Worm (Caenorhabditis elegans) whole organism, L4 larva: ENCODE results near the gene nlp-51.
A peak's percentile ranks its signal among the peaks of the same experiment; 100 is the strongest.

ENCODE experiments used
- F37D6.2 ChIP-seq: sonication (generic microtip); optimal IDR thresholded peaks from 2 replicates; lab custom pipeline; 2016; ENCODE audit warnings: mild to moderate bottlenecking, missing genetic modification characterization, missing compliant biosample characterization
- F44E2.7 ChIP-seq: fragments of 200-800 bp; sonication (Bioruptor generic); IDR thresholded peaks from 2 replicates; pipeline ENCODE4 v2.1.2; 2022; ENCODE audit warnings: missing genetic modification characterization, missing compliant biosample characterization
- R02D3.7 ChIP-seq: fragments of 150-350 bp; sonication (generic microtip); optimal IDR thresholded peaks from 3 replicates; lab custom pipeline; 2014; ENCODE audit warnings: missing biosample characterization, missing genetic modification characterization
- T20F7.1 ChIP-seq: fragments of 200-800 bp; sonication (Bioruptor generic); optimal IDR thresholded peaks from 2 replicates; lab custom pipeline; 2018; ENCODE audit warnings: mild to moderate bottlenecking, missing genetic modification characterization, missing compliant biosample characterization
- Y105C5A.15 ChIP-seq: fragments of 200-800 bp; sonication (Bioruptor generic); IDR thresholded peaks from 2 replicates; pipeline ENCODE4 v1.3.6; 2022; ENCODE audit warnings: missing genetic modification characterization, missing compliant biosample characterization
- ama-1 ChIP-seq: fragments of 150-350 bp; optimal IDR thresholded peaks from 2 replicates; lab custom pipeline; 2014; ENCODE audit warnings: inconsistent platforms, mixed read lengths
- attf-4 ChIP-seq: sonication (generic microtip); optimal IDR thresholded peaks from 3 replicates; lab custom pipeline; 2017; ENCODE audit warnings: missing biosample characterization, missing genetic modification characterization
- ceh-62 ChIP-seq: sonication (generic microtip); optimal IDR thresholded peaks from 2 replicates; lab custom pipeline; 2017; ENCODE audit warnings: missing biosample characterization, missing genetic modification characterization
- ces-1 ChIP-seq: fragments of 150-350 bp; sonication (generic microtip); optimal IDR thresholded peaks from 4 replicates; lab custom pipeline; 2014; ENCODE audit warnings: missing biosample characterization, missing genetic modification reagents, missing genetic modification characterization
- ctbp-1 ChIP-seq: fragments of 200-800 bp; sonication (Bioruptor generic); IDR thresholded peaks from 2 replicates; pipeline ENCODE4 v1.3.6; 2022; ENCODE audit warnings: missing genetic modification reagents, missing genetic modification characterization, missing compliant biosample characterization
- daf-16 ChIP-seq, 3 experiments: sonication (generic microtip); optimal IDR thresholded peaks; 2 replicates each; lab custom pipeline; 2016 to 2017; ENCODE audit warnings: missing genetic modification characterization in 3 of 3, missing genetic modification reagents in 3 of 3, mild to moderate bottlenecking in 2 of 3, missing compliant biosample characterization in 2 of 3, missing biosample characterization in 1 of 3, moderate library complexity in 1 of 3
- daf-19 ChIP-seq: fragments of 200-800 bp; sonication (Bioruptor generic); conservative IDR thresholded peaks from 2 replicates; pipeline ENCODE4 v1.3.6; 2022; ENCODE audit warnings: missing genetic modification characterization, missing compliant biosample characterization
- dmd-6 ChIP-seq: fragments of 200-800 bp; sonication (Bioruptor generic); IDR thresholded peaks from 2 replicates; pipeline ENCODE4 v1.3.6; 2022; ENCODE audit warnings: missing genetic modification reagents, missing genetic modification characterization, missing compliant biosample characterization
- dpl-1 ChIP-seq: fragments of 150-350 bp; optimal IDR thresholded peaks from 2 replicates; lab custom pipeline; 2014; ENCODE audit warnings: missing biosample characterization, missing genetic modification reagents, missing genetic modification characterization
- dve-1 ChIP-seq: sonication (generic microtip); optimal IDR thresholded peaks from 2 replicates; lab custom pipeline; 2017; ENCODE audit warnings: antibody characterized with exemption, mild to moderate bottlenecking, missing genetic modification characterization, missing compliant biosample characterization; ENCODE audit not compliant: insufficient read depth
- egl-27 ChIP-seq: sonication (generic microtip); optimal IDR thresholded peaks from 3 replicates; lab custom pipeline; 2017; ENCODE audit warnings: missing biosample characterization, missing genetic modification reagents, missing genetic modification characterization
- fkh-10 ChIP-seq: fragments of 150-350 bp; optimal IDR thresholded peaks from 2 replicates; lab custom pipeline; 2014; ENCODE audit warnings: missing biosample characterization, missing genetic modification reagents, missing genetic modification characterization
- hif-1 ChIP-seq, 2 experiments: sonication (generic microtip); optimal IDR thresholded peaks; 2 replicates each; lab custom pipeline; 2016 to 2017; ENCODE audit warnings: missing compliant biosample characterization in 2 of 2, missing genetic modification characterization in 2 of 2, missing genetic modification reagents in 2 of 2, missing genotype in 2 of 2, mild to moderate bottlenecking in 1 of 2
- hlh-11 ChIP-seq: fragments of 200-800 bp; sonication (Bioruptor generic); optimal IDR thresholded peaks from 2 replicates; lab custom pipeline; 2018; ENCODE audit warnings: mild to moderate bottlenecking, missing genetic modification characterization, missing compliant biosample characterization
- hlh-30 ChIP-seq: sonication (generic microtip); optimal IDR thresholded peaks from 2 replicates; lab custom pipeline; 2017; ENCODE audit warnings: antibody characterized with exemption, mild to moderate bottlenecking, missing genetic modification characterization, missing compliant biosample characterization; ENCODE audit not compliant: insufficient read depth
- lim-7 ChIP-seq: fragments of 200-800 bp; sonication (Bioruptor generic); IDR thresholded peaks from 2 replicates; pipeline ENCODE4 v1.3.6; 2022; ENCODE audit warnings: missing genetic modification characterization, missing compliant biosample characterization
- lin-13 ChIP-seq: fragments of 150-350 bp; optimal IDR thresholded peaks from 2 replicates; lab custom pipeline; 2014; ENCODE audit warnings: missing biosample characterization, missing genetic modification reagents, missing genetic modification characterization
- lin-15B ChIP-seq: fragments of 150-350 bp; sonication (generic microtip); optimal IDR thresholded peaks from 3 replicates; lab custom pipeline; 2014; ENCODE audit warnings: missing biosample characterization, missing genetic modification characterization
- lin-38 ChIP-seq: fragments of 200-800 bp; sonication (Bioruptor generic); IDR thresholded peaks from 2 replicates; pipeline ENCODE4 v1.3.6; 2022; ENCODE audit warnings: missing genetic modification reagents, missing genetic modification characterization, missing compliant biosample characterization
- lir-3 ChIP-seq: sonication (generic microtip); optimal IDR thresholded peaks from 2 replicates; lab custom pipeline; 2016; ENCODE audit warnings: mild to moderate bottlenecking, missing genetic modification characterization, missing compliant biosample characterization
- lsy-2 ChIP-seq, 2 experiments: fragments of 150-350 bp in 1 of 2; sonication (generic microtip) in 1 of 2; optimal IDR thresholded peaks; 2 replicates each; lab custom pipeline; 2014 to 2017; ENCODE audit warnings: missing biosample characterization in 2 of 2, missing genetic modification characterization in 2 of 2
- mdl-1 ChIP-seq, 2 experiments: fragments of 150-350 bp in 1 of 2; sonication (generic microtip) in 1 of 2; optimal IDR thresholded peaks; 2 replicates each; lab custom pipeline; 2014 to 2017; ENCODE audit warnings: missing biosample characterization in 2 of 2, missing genetic modification characterization in 2 of 2
- mep-1 ChIP-seq: fragments of 150-350 bp; sonication (generic microtip); optimal IDR thresholded peaks from 3 replicates; lab custom pipeline; 2014; ENCODE audit warnings: missing biosample characterization, missing genetic modification characterization
- mes-2 ChIP-seq: sonication (generic microtip); optimal IDR thresholded peaks from 2 replicates; lab custom pipeline; 2016; ENCODE audit warnings: missing genotype, mild to moderate bottlenecking, missing genetic modification characterization, missing compliant biosample characterization; ENCODE audit not compliant: poor library complexity, severe bottlenecking
- mxl-2 ChIP-seq: fragments of 200-800 bp; sonication (Bioruptor generic); conservative IDR thresholded peaks from 2 replicates; pipeline ENCODE4 v1.3.6; 2022; ENCODE audit warnings: missing genetic modification reagents, missing genetic modification characterization, missing compliant biosample characterization
- mxl-3 ChIP-seq: fragments of 200-800 bp; sonication (Bioruptor generic); optimal IDR thresholded peaks from 2 replicates; lab custom pipeline; 2018; ENCODE audit warnings: mild to moderate bottlenecking, missing genetic modification characterization, missing compliant biosample characterization
- nhr-11 ChIP-seq: fragments of 150-350 bp; optimal IDR thresholded peaks from 2 replicates; lab custom pipeline; 2014; ENCODE audit warnings: missing biosample characterization, missing genetic modification characterization
- nhr-28 ChIP-seq: fragments of 150-350 bp; optimal IDR thresholded peaks from 2 replicates; lab custom pipeline; 2014; ENCODE audit warnings: missing biosample characterization, missing genetic modification characterization
- nhr-42 ChIP-seq: fragments of 200-800 bp; sonication (Bioruptor generic); IDR thresholded peaks from 2 replicates; pipeline ENCODE4 v1.3.6; 2022; ENCODE audit warnings: missing genetic modification characterization, missing compliant biosample characterization
- nhr-48 ChIP-seq: sonication (generic microtip); optimal IDR thresholded peaks from 2 replicates; lab custom pipeline; 2016; ENCODE audit warnings: mild to moderate bottlenecking, missing genetic modification characterization, missing compliant biosample characterization
- nhr-76 ChIP-seq: fragments of 150-350 bp; optimal IDR thresholded peaks from 2 replicates; lab custom pipeline; 2014; ENCODE audit warnings: missing biosample characterization, missing genetic modification characterization
- rbr-2 ChIP-seq: sonication (generic microtip); optimal IDR thresholded peaks from 2 replicates; lab custom pipeline; 2016; ENCODE audit warnings: missing genotype, missing genetic modification characterization, missing compliant biosample characterization
- spr-1 ChIP-seq: sonication (generic microtip); optimal IDR thresholded peaks from 2 replicates; lab custom pipeline; 2016; ENCODE audit warnings: mild to moderate bottlenecking, missing genetic modification characterization, missing compliant biosample characterization
- spr-3 ChIP-seq: fragments of 200-800 bp; sonication (Bioruptor generic); optimal IDR thresholded peaks from 2 replicates; lab custom pipeline; 2018; ENCODE audit warnings: mild to moderate bottlenecking, missing genetic modification characterization, missing compliant biosample characterization
- unc-62 ChIP-seq, 3 experiments: fragments of 150-350 bp in 1 of 3; sonication (generic microtip); optimal IDR thresholded peaks in 2 of 3; peaks in 1 of 3; 1 replicate in 1 of 3; 2 replicates in 2 of 3; lab custom pipeline; 2014 to 2017; ENCODE audit warnings: missing biosample characterization in 3 of 3, missing genetic modification characterization in 3 of 3, missing genetic modification reagents in 3 of 3, missing genotype in 1 of 3
- zfp-2 ChIP-seq: sonication (generic microtip); optimal IDR thresholded peaks from 2 replicates; lab custom pipeline; 2016; ENCODE audit warnings: mild to moderate bottlenecking, missing genetic modification characterization, missing compliant biosample characterization
- zip-11 ChIP-seq: fragments of 200-800 bp; sonication (Bioruptor generic); IDR thresholded peaks from 2 replicates; pipeline ENCODE4 v1.3.6; 2022; ENCODE audit warnings: missing genetic modification characterization, missing compliant biosample characterization
- zip-2 ChIP-seq: fragments of 150-350 bp; optimal IDR thresholded peaks from 2 replicates; lab custom pipeline; 2014; ENCODE audit warnings: missing biosample characterization, missing genetic modification characterization

Gene nlp-51

DNA sequence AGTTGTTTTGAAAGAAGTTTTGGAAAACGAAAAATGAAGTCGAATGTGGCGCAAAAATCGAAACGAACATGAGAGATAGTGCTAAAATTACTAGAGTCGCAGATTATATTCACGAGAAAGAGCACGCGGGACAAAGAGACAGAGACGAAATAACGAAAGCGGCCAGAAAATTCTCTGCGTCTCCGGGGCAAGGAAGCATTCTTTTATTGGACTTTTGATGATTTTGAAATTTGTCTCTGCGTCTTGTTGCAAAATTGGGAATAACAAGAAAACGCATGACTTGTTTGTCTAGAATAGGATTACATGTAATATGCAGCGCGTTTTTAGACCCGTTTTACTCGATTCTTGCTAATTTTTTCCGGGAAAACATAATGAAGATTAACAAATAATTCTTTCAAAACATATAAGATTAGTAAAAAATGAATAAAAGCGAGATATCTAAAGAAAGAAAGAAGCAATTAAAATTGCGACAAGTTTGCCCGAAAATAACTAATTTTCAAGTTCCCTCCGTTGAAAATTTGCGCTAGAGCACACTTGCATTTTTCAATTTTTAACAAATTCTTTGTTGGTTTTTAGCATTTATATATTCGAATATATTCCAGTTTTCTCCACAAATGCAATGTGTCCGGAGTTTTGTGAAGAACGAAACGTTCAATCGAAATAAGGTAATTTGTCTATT lies 28.5 kb upstream of the nlp-51 start, which contains the start of the genes B0491.6 and pigm-1:
TSS of gene B0491.6 (minus strand) at position 466 of the 679 bp plus-strand sequence.
TSS of gene pigm-1 (plus strand) at position 568 of the 679 bp plus-strand sequence.
- TF ChIP-seq nhr-48 (tag; lab: Kevin White, UChicago) (peak; percentile 16), lsy-2 (tag; optimal IDR thresholded peaks at IDR 0.05; lab: Kevin White, UChicago) (peak; percentile 39 to 82), dve-1 (tag; lab: Kevin White, UChicago) (peak; percentile 76), spr-1 (tag; lab: Kevin White, UChicago) (peak; percentile 49), mdl-1 (tag; optimal IDR thresholded peaks at IDR 0.05; lab: Kevin White, UChicago) (peak in 1 of 2 experiments; percentile 56), nhr-28 (tag; lab: Kevin White, UChicago) (peak; percentile 15), T20F7.1 (GFP tag; lab: Kevin White, UChicago) (peak; percentile 71), mxl-2 (GFP tag; lab: Robert Waterston, UW) (no peak), fkh-10 (GFP tag; lab: Kevin White, UChicago) (peak; percentile 76), F44E2.7 (GFP tag; lab: Robert Waterston, UW) (no peak), dpl-1 (GFP tag; lab: Kevin White, UChicago) (peak; percentile 77), hif-1 (tag; optimal IDR thresholded peaks at IDR 0.05; lab: Kevin White, UChicago) (peak in 1 of 2 experiments; percentile 32), hlh-11 (tag; lab: Kevin White, UChicago) (peak; percentile 70), hlh-30 (tag; lab: Kevin White, UChicago) (peak; percentile 90), R02D3.7 (tag; lab: Kevin White, UChicago) (no peak), rbr-2 (peak; percentile 62), lin-38 (peak; percentile 76), mxl-3 (peak; percentile 6), unc-62 (GFP tag; optimal IDR thresholded peaks at IDR 0.05 in 1 of 2; lab: Kevin White, UChicago) (peak in 1 of 2 experiments; percentile 83), unc-62 (tag; optimal IDR thresholded peaks at IDR 0.05; lab: Kevin White, UChicago) (no peak), lir-3 (tag; lab: Kevin White, UChicago) (no peak), mes-2 (tag; lab: Kevin White, UChicago) (peak; percentile 78), ces-1 (GFP tag; lab: Kevin White, UChicago) (peak; percentile 63), attf-4 (tag; lab: Kevin White, UChicago) (no peak), mep-1 (tag; lab: Kevin White, UChicago) (peak; percentile 71), F37D6.2 (tag; lab: Kevin White, UChicago) (peak; percentile 45), daf-16 (GFP tag; optimal IDR thresholded peaks at IDR 0.05; lab: Kevin White, UChicago) (no peak), daf-16 (tag; optimal IDR thresholded peaks at IDR 0.05; lab: Kevin White, UChicago) (peak; percentile 48), ceh-62 (tag; lab: Kevin White, UChicago) (no peak), dmd-6 (GFP tag; lab: Robert Waterston, UW) (peak; percentile 47), nhr-11 (peak; percentile 52), lim-7 (GFP tag; lab: Robert Waterston, UW) (no peak), ctbp-1 (GFP tag; lab: Robert Waterston, UW) (peak; percentile 50; the same call in 1 of the 2 replicates)

ce11 chrII:11345570-11346029 lies 26.1 kb upstream of the nlp-51 start, which contains the start of gene nduf-11:
nduf-11 (minus strand) TSS chrII:11345620.
- TF ChIP-seq rbr-2 (peak; percentile 77), dpl-1 (GFP tag; lab: Kevin White, UChicago) (peak; percentile 97), zip-2 (tag; lab: Kevin White, UChicago) (peak; percentile 47), R02D3.7 (tag; lab: Kevin White, UChicago) (no peak), hif-1 (tag; optimal IDR thresholded peaks at IDR 0.05; lab: Kevin White, UChicago) (peak in 1 of 2 experiments; percentile 42), lin-15B (tag; lab: Kevin White, UChicago) (no peak), egl-27 (tag; lab: Kevin White, UChicago) (no peak), lim-7 (GFP tag; lab: Robert Waterston, UW) (no peak), dve-1 (tag; lab: Kevin White, UChicago) (peak; percentile 84), nhr-48 (tag; lab: Kevin White, UChicago) (peak; percentile 51), nhr-11 (peak; percentile 53), nhr-42 (GFP tag; lab: Robert Waterston, UW) (peak; percentile 25; the same call in 1 of the 2 replicates), hlh-11 (tag; lab: Kevin White, UChicago) (peak; percentile 78), attf-4 (tag; lab: Kevin White, UChicago) (no peak), Y105C5A.15 (GFP tag; lab: Robert Waterston, UW) (no peak), zip-11 (GFP tag; lab: Robert Waterston, UW) (no peak), spr-3 (GFP tag; lab: Kevin White, UChicago) (peak; percentile 27), zfp-2 (tag; lab: Kevin White, UChicago) (no peak), nhr-76 (no peak), unc-62 (GFP tag; optimal IDR thresholded peaks at IDR 0.05 in 1 of 2; lab: Kevin White, UChicago) (peak in 1 of 2 experiments; percentile 89), unc-62 (tag; optimal IDR thresholded peaks at IDR 0.05; lab: Kevin White, UChicago) (no peak), daf-19 (GFP tag; lab: Robert Waterston, UW) (no peak), ama-1 (peak; percentile 18), ctbp-1 (GFP tag; lab: Robert Waterston, UW) (peak; percentile 62; the same call in 1 of the 2 replicates), lin-13 (GFP tag; lab: Kevin White, UChicago) (peak; percentile 53), F37D6.2 (tag; lab: Kevin White, UChicago) (peak; percentile 68), ces-1 (GFP tag; lab: Kevin White, UChicago) (no peak), nhr-28 (tag; lab: Kevin White, UChicago) (peak; percentile 51), ceh-62 (tag; lab: Kevin White, UChicago) (no peak)
